Worm (Caenorhabditis elegans): ENCODE data around the gene cah-2.

Gene cah-2

DNA sequence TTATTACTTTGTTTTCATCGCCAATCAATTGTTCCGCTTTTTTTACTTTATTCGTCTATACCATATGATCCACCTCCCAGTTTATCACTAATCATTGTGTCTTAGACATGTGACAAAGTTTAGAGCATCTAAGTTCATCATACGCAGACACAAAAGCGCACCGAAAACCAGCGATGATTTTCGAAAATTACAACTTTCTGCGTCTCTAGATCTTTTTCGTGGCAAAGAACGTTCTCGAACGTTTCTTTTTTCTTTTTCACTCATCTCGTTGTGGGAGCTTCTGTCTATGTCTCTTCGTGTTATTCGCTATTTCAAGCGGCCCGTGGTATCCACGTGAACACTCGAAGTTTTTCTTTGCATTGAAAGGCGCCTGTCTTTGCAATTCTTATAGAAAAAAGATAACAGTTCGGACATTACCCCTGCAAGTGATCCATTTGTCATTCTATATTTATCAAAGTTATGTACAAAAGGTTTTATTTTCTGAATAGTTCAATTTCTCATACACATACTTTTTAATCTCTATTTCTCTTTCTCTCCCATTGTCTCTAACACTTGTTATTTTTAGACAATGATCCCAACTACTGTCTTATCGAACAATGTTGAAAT lies 46.3 kb upstream of the cah-2 start, which contains the start of gene ZK1290.5:
Gene ZK1290.5 (plus strand): TSS at position 566 of the 606 bp plus-strand sequence.
- peak; percentile 84 for TF ChIP-seq ceh-18 (tag; optimal IDR thresholded peaks at IDR 0.05)
- no peak for TF ChIP-seq gmeb-2 (tag; optimal IDR thresholded peaks at IDR 0.05)
- no peak for TF ChIP-seq nhr-232 (tag; optimal IDR thresholded peaks at IDR 0.05)
- peak; percentile 54 for TF ChIP-seq rnt-1 (tag; optimal IDR thresholded peaks at IDR 0.05)
- TF ChIP-seq tbx-2 (tag; optimal IDR thresholded peaks at IDR 0.05): no peak
- no peak for TF ChIP-seq elt-4 (tag; optimal IDR thresholded peaks at IDR 0.05)
- TF ChIP-seq eyg-1 (tag; optimal IDR thresholded peaks at IDR 0.05): no peak
- no peak for TF ChIP-seq pat-9 (tag; optimal IDR thresholded peaks at IDR 0.05)
- peak; percentile 50 for TF ChIP-seq nfya-1 (tag; optimal IDR thresholded peaks at IDR 0.05)
- TF ChIP-seq pqm-1 (tag; optimal IDR thresholded peaks at IDR 0.05): no peak
- TF ChIP-seq sox-4 (tag; optimal IDR thresholded peaks at IDR 0.05): no peak
- TF ChIP-seq hlh-30 (tag; optimal IDR thresholded peaks at IDR 0.05; ENCODE audit: insufficient read depth): peak; percentile 61
- TF ChIP-seq madf-2 (tag; optimal IDR thresholded peaks at IDR 0.05): no peak
- TF ChIP-seq ceh-19 (GFP tag; optimal IDR thresholded peaks at IDR 0.05): no peak
- TF ChIP-seq unc-55 (GFP tag; optimal IDR thresholded peaks at IDR 0.05): peak; percentile 69
- TF ChIP-seq hlh-8 (tag; optimal IDR thresholded peaks at IDR 0.05): no peak
- no peak for TF ChIP-seq ztf-16 (tag; optimal IDR thresholded peaks at IDR 0.05)
- TF ChIP-seq F13H6.1 (tag; optimal IDR thresholded peaks at IDR 0.05): peak; percentile 10
- TF ChIP-seq unc-42 (tag; optimal IDR thresholded peaks at IDR 0.05): no peak
- TF ChIP-seq unc-3 (GFP tag; conservative IDR thresholded peaks at IDR 0.05): no peak
- no peak for TF ChIP-seq unc-3 (tag; optimal IDR thresholded peaks at IDR 0.05)
- no peak for TF ChIP-seq ahr-1 (tag; optimal IDR thresholded peaks at IDR 0.05)
- no peak for TF ChIP-seq lin-11 (tag; optimal IDR thresholded peaks at IDR 0.05)
- TF ChIP-seq ets-4 (tag; optimal IDR thresholded peaks at IDR 0.05): peak; percentile 18

DNA sequence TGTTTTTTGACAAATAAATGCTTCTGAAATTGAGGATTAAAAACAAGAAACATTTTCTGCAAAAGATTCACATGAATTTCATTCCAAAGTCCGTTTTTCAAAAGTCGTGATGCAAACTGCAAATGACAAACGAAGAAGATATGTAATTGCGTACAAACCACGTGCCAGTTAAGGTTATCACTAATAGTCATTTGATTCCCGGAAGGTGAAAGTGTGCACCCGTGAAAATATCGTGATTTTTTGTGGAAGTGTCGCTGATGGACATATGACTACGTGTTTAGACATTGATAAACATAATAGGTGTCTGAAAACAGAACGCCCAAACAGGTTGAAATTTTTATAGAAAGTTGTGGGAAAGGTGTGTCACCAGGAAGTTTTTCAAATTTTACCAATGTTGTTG lies 45.3 kb upstream of the cah-2 start:
- TF ChIP-seq dmd-4 (tag; optimal IDR thresholded peaks at IDR 0.05; ENCODE audit: borderline replicate concordance): no peak
- no peak for TF ChIP-seq C08G9.2 (tag; optimal IDR thresholded peaks at IDR 0.05)
- TF ChIP-seq fkh-10 (GFP tag; optimal IDR thresholded peaks at IDR 0.05): no peak
- no peak for TF ChIP-seq fax-1 (tag; optimal IDR thresholded peaks at IDR 0.05)
- no peak for TF ChIP-seq ztf-16 (tag; optimal IDR thresholded peaks at IDR 0.05)
- no peak for TF ChIP-seq sdc-2 (tag; optimal IDR thresholded peaks at IDR 0.05)
- no peak for TF ChIP-seq ceh-31 (tag; optimal IDR thresholded peaks at IDR 0.05)
- no peak for TF ChIP-seq nhr-11 (tag; optimal IDR thresholded peaks at IDR 0.05)
- TF ChIP-seq nhr-232 (tag; optimal IDR thresholded peaks at IDR 0.05): no peak
- no peak for TF ChIP-seq ama-1 (optimal IDR thresholded peaks at IDR 0.05)
- TF ChIP-seq hlh-30 (tag; optimal IDR thresholded peaks at IDR 0.05; ENCODE audit: insufficient read depth): no peak
- TF ChIP-seq ref-2 (tag; optimal IDR thresholded peaks at IDR 0.05): no peak
- no peak for TF ChIP-seq T23F11.4 (GFP tag; optimal IDR thresholded peaks at IDR 0.05)

DNA sequence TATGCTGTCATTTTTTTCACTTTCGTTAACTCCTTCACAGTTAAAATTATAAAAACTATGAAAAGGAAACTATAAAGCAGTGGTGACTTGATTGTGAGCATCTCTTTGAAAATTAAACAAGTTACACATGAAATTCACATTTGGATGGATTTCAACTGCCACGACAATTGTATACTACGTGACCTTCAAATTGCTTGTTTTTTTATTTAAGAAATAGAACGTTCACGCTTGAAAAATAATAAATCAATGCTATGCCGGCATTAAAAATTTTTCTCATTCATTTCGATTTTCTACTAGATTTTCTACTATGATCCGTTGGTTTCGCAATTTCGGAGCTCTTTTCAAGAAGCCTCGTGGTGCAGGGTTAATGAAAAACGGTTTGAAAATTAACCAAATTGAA lies 42.5 kb upstream of the cah-2 start, which contains the start of the genes ZK1290.7 and rnh-1.1:
Gene ZK1290.7 (minus strand): TSS at position 101 of the 400 bp plus-strand sequence.
Gene rnh-1.1 (plus strand): TSS at position 281 of the 400 bp plus-strand sequence.
- TF ChIP-seq gmeb-2 (tag; optimal IDR thresholded peaks at IDR 0.05) (no peak), ahr-1 (tag; optimal IDR thresholded peaks at IDR 0.05) (no peak), ceh-34 (tag; optimal IDR thresholded peaks at IDR 0.05) (no peak), hlh-13 (GFP tag; optimal IDR thresholded peaks at IDR 0.05) (no peak), fkh-6 (tag; optimal IDR thresholded peaks at IDR 0.05) (no peak), madf-2 (tag; optimal IDR thresholded peaks at IDR 0.05) (no peak), pqm-1 (tag; optimal IDR thresholded peaks at IDR 0.05) (no peak), ceh-22 (tag; optimal IDR thresholded peaks at IDR 0.05) (no peak), ama-1 (optimal IDR thresholded peaks at IDR 0.05) (no peak), sdc-2 (tag; optimal IDR thresholded peaks at IDR 0.05) (no peak), F13H6.1 (tag; optimal IDR thresholded peaks at IDR 0.05) (no peak), odd-2 (tag; optimal IDR thresholded peaks at IDR 0.05) (no peak)

Data from whole organism, late embryonic.